Fruit fly (Drosophila melanogaster) whole organism, embryonic: ENCODE data around the gene Sgs1.
A peak's percentile ranks its signal among the peaks of the same experiment; 100 is the strongest.

Source experiments
- Abd-B ChIP-seq: fragments of 200-800 bp; sonication (Bioruptor generic); optimal IDR thresholded peaks from 2 replicates; lab custom pipeline; 2018; ENCODE audit warnings: missing biosample characterization, mild to moderate bottlenecking, missing genetic modification characterization, moderate library complexity
- CG10209 ChIP-seq: fragments of 200-800 bp; sonication (Bioruptor generic); optimal IDR thresholded peaks from 3 replicates; lab custom pipeline; 2017; ENCODE audit warnings: missing biosample characterization, mild to moderate bottlenecking, missing genetic modification characterization, missing genetic modification reagents
- CG10267 ChIP-seq: fragments of 200-800 bp; sonication (Bioruptor generic); optimal IDR thresholded peaks from 2 replicates; lab custom pipeline; 2018; ENCODE audit warnings: missing biosample characterization, mild to moderate bottlenecking, missing genetic modification characterization, moderate library complexity
- CG10274 ChIP-seq: fragments of 200-800 bp; sonication (Bioruptor generic); optimal IDR thresholded peaks from 3 replicates; lab custom pipeline; 2017; ENCODE audit warnings: missing biosample characterization, mild to moderate bottlenecking, missing genetic modification characterization
- CG10979 ChIP-seq: fragments of 200-800 bp; sonication (Bioruptor generic); optimal IDR thresholded peaks from 2 replicates; lab custom pipeline; 2018; ENCODE audit warnings: missing biosample characterization, mild to moderate bottlenecking, missing genetic modification characterization, moderate library complexity
- CG11093 ChIP-seq: fragments of 200-800 bp; sonication (Bioruptor generic); IDR thresholded peaks from 3 replicates; pipeline ENCODE4 v1.3.6; 2022; ENCODE audit warnings: missing biosample characterization, missing genetic modification characterization
- CG12744 ChIP-seq: fragments of 200-800 bp; sonication (Bioruptor generic); optimal IDR thresholded peaks from 2 replicates; lab custom pipeline; 2016; ENCODE audit warnings: missing biosample characterization, missing genetic modification characterization
- CG17385 ChIP-seq: fragments of 200-800 bp; sonication (Bioruptor generic); optimal IDR thresholded peaks from 3 replicates; lab custom pipeline; 2018; ENCODE audit warnings: missing biosample characterization, mild to moderate bottlenecking, missing genetic modification characterization
- CG1792 ChIP-seq: fragments of 200-800 bp; sonication (Bioruptor generic); optimal IDR thresholded peaks from 2 replicates; lab custom pipeline; 2016; ENCODE audit warnings: missing biosample characterization, missing genetic modification characterization
- CG30431 ChIP-seq: fragments of 200-800 bp; sonication (Bioruptor generic); optimal IDR thresholded peaks from 2 replicates; lab custom pipeline; 2017; ENCODE audit warnings: missing biosample characterization, missing genetic modification characterization
- CG31441 ChIP-seq: fragments of 200-800 bp; sonication (Bioruptor generic); IDR thresholded peaks from 2 replicates; pipeline ENCODE4 v1.3.6; 2022; ENCODE audit warnings: missing biosample characterization, missing genetic modification characterization
- CG3838 ChIP-seq: fragments of 200-800 bp; sonication (Bioruptor generic); optimal IDR thresholded peaks from 3 replicates; lab custom pipeline; 2016; ENCODE audit warnings: missing biosample characterization, missing genetic modification characterization
- CG5953 ChIP-seq: fragments of 200-800 bp; sonication (Bioruptor generic); IDR thresholded peaks from 2 replicates; pipeline ENCODE4 v1.3.6; 2022; ENCODE audit warnings: missing biosample characterization, missing genetic modification characterization
- CG7372 ChIP-seq: fragments of 200-800 bp; sonication (Bioruptor generic); IDR thresholded peaks from 2 replicates; pipeline ENCODE4 v1.3.6; 2022; ENCODE audit warnings: missing biosample characterization, missing genetic modification characterization
- CG7928 ChIP-seq: fragments of 200-800 bp; sonication (Bioruptor generic); optimal IDR thresholded peaks from 2 replicates; lab custom pipeline; 2017; ENCODE audit warnings: missing biosample characterization, mild to moderate bottlenecking, missing genetic modification characterization
- CG7963 ChIP-seq: fragments of 200-800 bp; sonication (Bioruptor generic); IDR thresholded peaks from 3 replicates; pipeline ENCODE4 v1.3.6; 2022; ENCODE audit warnings: missing biosample characterization, missing genetic modification characterization; ENCODE audit not compliant: partially characterized antibody
- CG9876 ChIP-seq: fragments of 200-800 bp; sonication (Bioruptor generic); optimal IDR thresholded peaks from 2 replicates; lab custom pipeline; 2016; ENCODE audit warnings: missing biosample characterization, missing genetic modification characterization
- D19A ChIP-seq: fragments of 200-800 bp; optimal IDR thresholded peaks from 3 replicates; lab custom pipeline; 2019; ENCODE audit warnings: missing biosample characterization, mild to moderate bottlenecking, missing genetic modification characterization, moderate library complexity
- Dfd ChIP-seq, 2 experiments: fragments of >200 bp; optimal IDR thresholded peaks; 2 replicates each; lab custom pipeline; 2017; ENCODE audit warnings: missing biosample characterization in 2 of 2, missing genetic modification characterization in 2 of 2
- Dref ChIP-seq: fragments of 200-800 bp; sonication (Bioruptor generic); IDR thresholded peaks from 2 replicates; pipeline ENCODE4 v1.3.6; 2022; ENCODE audit warnings: missing biosample characterization, missing genetic modification characterization
- Fer2 ChIP-seq: fragments of 200-800 bp; sonication (Bioruptor generic); optimal IDR thresholded peaks from 2 replicates; lab custom pipeline; 2018; ENCODE audit warnings: missing biosample characterization, mild to moderate bottlenecking, missing genetic modification characterization, moderate library complexity
- Hmx ChIP-seq: fragments of 200-800 bp; sonication (Bioruptor generic); optimal IDR thresholded peaks from 2 replicates; lab custom pipeline; 2016; ENCODE audit warnings: missing biosample characterization, missing genetic modification characterization
- Hsf ChIP-seq: fragments of 200-800 bp; sonication (Bioruptor generic); optimal IDR thresholded peaks from 3 replicates; lab custom pipeline; 2016; ENCODE audit warnings: missing biosample characterization, missing genetic modification characterization
- Lhr ChIP-seq: fragments of 200-800 bp; sonication (Bioruptor generic); optimal IDR thresholded peaks from 3 replicates; lab custom pipeline; 2017; ENCODE audit warnings: mild to moderate bottlenecking, missing biosample characterization, missing genetic modification reagents, missing genetic modification characterization
- NFAT ChIP-seq: fragments of 200-800 bp; sonication (Bioruptor generic); IDR thresholded peaks from 2 replicates; pipeline ENCODE4 v1.3.6; 2022; ENCODE audit warnings: missing biosample characterization, missing genetic modification characterization
- Sry-δ ChIP-seq: fragments of 200-800 bp; sonication (Bioruptor generic); optimal IDR thresholded peaks from 2 replicates; lab custom pipeline; 2016; ENCODE audit warnings: missing biosample characterization, missing genetic modification characterization
- az2 ChIP-seq: fragments of 200-800 bp; sonication (Bioruptor generic); optimal IDR thresholded peaks from 3 replicates; lab custom pipeline; 2016; ENCODE audit warnings: missing biosample characterization, missing genetic modification characterization
- bcd ChIP-seq: fragments of 200-800 bp; sonication (Bioruptor generic); optimal IDR thresholded peaks from 2 replicates; lab custom pipeline; 2017; ENCODE audit warnings: missing biosample characterization, mild to moderate bottlenecking, missing genetic modification characterization
- cas ChIP-seq: fragments of 200-800 bp; sonication (Bioruptor generic); IDR thresholded peaks from 2 replicates; pipeline ENCODE4 v1.3.6; 2022; ENCODE audit warnings: missing biosample characterization, missing genetic modification characterization
- da ChIP-seq: fragments of 200-800 bp; sonication (Bioruptor generic); optimal IDR thresholded peaks from 2 replicates; lab custom pipeline; 2016; ENCODE audit warnings: missing biosample characterization, missing genetic modification characterization
- dm ChIP-seq: fragments of 200-800 bp; sonication (Bioruptor generic); optimal IDR thresholded peaks from 3 replicates; lab custom pipeline; 2016; ENCODE audit warnings: missing biosample characterization, missing genetic modification characterization
- dpn ChIP-seq, 2 experiments: fragments of 200-800 bp; sonication (Bioruptor generic); optimal IDR thresholded peaks; 3 replicates each; lab custom pipeline; 2016; ENCODE audit warnings: missing biosample characterization in 2 of 2, missing genetic modification characterization in 2 of 2
- fd64A ChIP-seq: fragments of 200-800 bp; sonication (Bioruptor generic); optimal IDR thresholded peaks from 3 replicates; lab custom pipeline; 2018; ENCODE audit warnings: missing biosample characterization, mild to moderate bottlenecking, missing genetic modification characterization
- ftz-f1 ChIP-seq: fragments of 200-800 bp; sonication (Bioruptor generic); optimal IDR thresholded peaks from 2 replicates; lab custom pipeline; 2016; ENCODE audit warnings: missing biosample characterization, missing genetic modification characterization
- gfzf ChIP-seq: fragments of 200-800 bp; sonication (Bioruptor generic); optimal IDR thresholded peaks from 2 replicates; lab custom pipeline; 2016; ENCODE audit warnings: missing biosample characterization, mild to moderate bottlenecking, missing genetic modification characterization, moderate library complexity
- gsb ChIP-seq: fragments of 200-800 bp; sonication (Bioruptor generic); IDR thresholded peaks from 2 replicates; pipeline ENCODE4 v1.3.6; 2022; ENCODE audit warnings: missing biosample characterization, missing genetic modification characterization
- hth ChIP-seq: fragments of >200 bp; optimal IDR thresholded peaks from 2 replicates; lab custom pipeline; 2017; ENCODE audit warnings: inconsistent platforms
- jing ChIP-seq: fragments of 200-800 bp; sonication (Bioruptor generic); optimal IDR thresholded peaks from 2 replicates; lab custom pipeline; 2018; ENCODE audit warnings: missing biosample characterization, mild to moderate bottlenecking, missing genetic modification characterization
- knrl ChIP-seq: fragments of 200-800 bp; sonication (Bioruptor generic); IDR thresholded peaks from 3 replicates; pipeline ENCODE4 v1.3.6; 2022; ENCODE audit warnings: missing biosample characterization, missing genetic modification characterization; ENCODE audit not compliant: partially characterized antibody
- mirr ChIP-seq: fragments of 200-800 bp; sonication (Bioruptor generic); optimal IDR thresholded peaks from 3 replicates; lab custom pipeline; 2018; ENCODE audit warnings: missing biosample characterization, mild to moderate bottlenecking, missing genetic modification characterization
- onecut ChIP-seq: fragments of 200-800 bp; sonication (Bioruptor generic); IDR thresholded peaks from 2 replicates; pipeline ENCODE4 v1.3.6; 2022; ENCODE audit warnings: missing biosample characterization, missing genetic modification characterization
- p53 ChIP-seq: fragments of 200-800 bp; sonication (Bioruptor generic); optimal IDR thresholded peaks from 2 replicates; lab custom pipeline; 2016; ENCODE audit warnings: missing biosample characterization, missing genetic modification characterization
- pnt ChIP-seq: fragments of 200-800 bp; sonication (Bioruptor generic); optimal IDR thresholded peaks from 3 replicates; lab custom pipeline; 2016; ENCODE audit warnings: missing biosample characterization, missing genetic modification characterization
- sisA ChIP-seq: fragments of 200-800 bp; sonication (Bioruptor generic); IDR thresholded peaks from 2 replicates; pipeline ENCODE4 v1.3.6; 2022; ENCODE audit warnings: missing biosample characterization, missing genetic modification characterization
- sna ChIP-seq: fragments of 200-800 bp; sonication (Bioruptor generic); IDR thresholded peaks from 2 replicates; pipeline ENCODE4 v1.3.6; 2022; ENCODE audit warnings: missing biosample characterization, missing genetic modification characterization; ENCODE audit not compliant: partially characterized antibody
- ssp ChIP-seq: fragments of 200-800 bp; sonication (Bioruptor generic); IDR thresholded peaks from 2 replicates; pipeline ENCODE4 v1.3.6; 2022; ENCODE audit warnings: missing biosample characterization, missing genetic modification characterization
- trem ChIP-seq: fragments of 200-800 bp; optimal IDR thresholded peaks from 3 replicates; lab custom pipeline; 2019; ENCODE audit warnings: missing biosample characterization, mild to moderate bottlenecking, missing genetic modification characterization, moderate library complexity
- twi ChIP-seq: fragments of 200-800 bp; optimal IDR thresholded peaks from 2 replicates; lab custom pipeline; 2019; ENCODE audit warnings: missing biosample characterization, mild to moderate bottlenecking, missing genetic modification characterization, moderate library complexity
- unpg ChIP-seq: fragments of 200-800 bp; sonication (Bioruptor generic); optimal IDR thresholded peaks from 3 replicates; lab custom pipeline; 2018; ENCODE audit warnings: missing biosample characterization, mild to moderate bottlenecking, missing genetic modification characterization, moderate library complexity
- wor ChIP-seq: fragments of 200-800 bp; sonication (Bioruptor generic); IDR thresholded peaks from 2 replicates; pipeline ENCODE4 v1.3.6; 2022; ENCODE audit warnings: missing biosample characterization, missing genetic modification characterization
- zen ChIP-seq: fragments of 200-800 bp; sonication (Bioruptor generic); optimal IDR thresholded peaks from 3 replicates; lab custom pipeline; 2018; ENCODE audit warnings: missing biosample characterization, mild to moderate bottlenecking, missing genetic modification characterization, moderate library complexity

Sgs1 gene

dm6 chr2L:4976988-4977551 is 39.9 kb downstream of the Sgs1 start, which contains the start of the genes Gmd and CG3792 (continued):
- TF ChIP-seq sisA (GFP tag; lab: Robert Waterston, UW) (peak; percentile 95), p53 (GFP tag; lab: Kevin White, UChicago) (peak; percentile 86), trem (tag; lab: Kevin White, UChicago) (peak; percentile 94), Dfd (GFP tag; optimal IDR thresholded peaks at IDR 0.05; lab: Kevin White, UChicago) (no peak), ssp (GFP tag; lab: Robert Waterston, UW) (peak; percentile 91), gfzf (GFP tag; lab: Kevin White, UChicago) (peak; percentile 25), CG30431 (peak; percentile 90), sna (GFP tag; lab: Robert Waterston, UW) (peak; percentile 80), twi (tag; lab: Kevin White, UChicago) (peak; percentile 87), bcd (GFP tag; lab: Kevin White, UChicago) (peak; percentile 94), az2 (GFP tag; lab: Kevin White, UChicago) (peak; percentile 95), NFAT (peak; percentile 94), D19A (peak; percentile 91), zen (peak; percentile 93), CG3838 (GFP tag; lab: Kevin White, UChicago) (peak; percentile 87), CG17385 (GFP tag; lab: Kevin White, UChicago) (peak; percentile 85), CG11093 (GFP tag; lab: Robert Waterston, UW) (peak; percentile 94), CG10979 (peak; percentile 92), fd64A (GFP tag; lab: Kevin White, UChicago) (peak; percentile 54), Lhr (GFP tag; lab: Kevin White, UChicago) (peak; percentile 81), wor (GFP tag; lab: Robert Waterston, UW) (peak; percentile 95), da (GFP tag; lab: Kevin White, UChicago) (peak; percentile 69), onecut (GFP tag; lab: Robert Waterston, UW) (peak; percentile 89), Dref (GFP tag; lab: Robert Waterston, UW) (peak; percentile 77), gsb (peak; percentile 91), CG9876 (peak; percentile 75), dm (GFP tag; lab: Kevin White, UChicago) (peak; percentile 83), CG7372 (GFP tag; lab: Robert Waterston, UW) (peak; percentile 96), ftz-f1 (GFP tag; lab: Kevin White, UChicago) (peak; percentile 52), cas (GFP tag; lab: Robert Waterston, UW) (peak; percentile 92), dpn (GFP tag; optimal IDR thresholded peaks at IDR 0.05; lab: Kevin White, UChicago) (peak; percentile 95 to 96), Hsf (peak; percentile 97), Fer2 (tag; lab: Kevin White, UChicago) (peak; percentile 92), CG10267 (tag; lab: Kevin White, UChicago) (peak; percentile 98), hth (no peak), CG1792 (GFP tag; lab: Kevin White, UChicago) (peak; percentile 82), CG7963 (GFP tag; lab: Robert Waterston, UW) (peak; percentile 76), CG10209 (GFP tag; lab: Kevin White, UChicago) (peak; percentile 94), jing (GFP tag; lab: Kevin White, UChicago) (no peak), pnt (GFP tag; lab: Kevin White, UChicago) (peak; percentile 93), CG12744 (peak; percentile 96), CG7928 (peak; percentile 72), Sry-δ (GFP tag; lab: Kevin White, UChicago) (peak; percentile 77), unpg (GFP tag; lab: Kevin White, UChicago) (peak; percentile 96), CG10274 (peak; percentile 77), CG31441 (peak; percentile 97), Abd-B (GFP tag; lab: Kevin White, UChicago) (peak; percentile 86), mirr (GFP tag; lab: Kevin White, UChicago) (peak; percentile 83), Hmx (GFP tag; lab: Kevin White, UChicago) (peak; percentile 92), knrl (GFP tag; lab: Robert Waterston, UW) (peak; percentile 87), CG5953 (peak; percentile 93)
